Worm (Caenorhabditis elegans) whole organism, young adult: ENCODE data around the gene evl-18.

Experiments used
- K12H6.12 ChIP-seq: fragments of 200-800 bp; sonication (Bioruptor generic); optimal IDR thresholded peaks from 2 replicates; lab custom pipeline; 2018; ENCODE audit warnings: mild to moderate bottlenecking, missing genetic modification characterization, missing compliant biosample characterization
- dpl-1 ChIP-seq: fragments of 150-350 bp; optimal IDR thresholded peaks from 2 replicates; lab custom pipeline; 2014; ENCODE audit warnings: missing biosample characterization, missing genetic modification reagents, missing genetic modification characterization
- nhr-179 ChIP-seq: sonication (generic microtip); optimal IDR thresholded peaks from 2 replicates; lab custom pipeline; 2016; ENCODE audit warnings: mild to moderate bottlenecking, missing genetic modification characterization, missing compliant biosample characterization
- pha-4 ChIP-seq: fragments of 150-350 bp; sonication (generic microtip); optimal IDR thresholded peaks from 2 replicates; lab custom pipeline; 2014; ENCODE audit warnings: missing biosample characterization, missing genetic modification reagents, missing genetic modification characterization

- TF ChIP-seq nhr-179 (tag; lab: Kevin White, UChicago) (no peak), pha-4 (tag; lab: Kevin White, UChicago) (no peak), dpl-1 (GFP tag; lab: Kevin White, UChicago) (no peak), K12H6.12 (tag; lab: Kevin White, UChicago) (no peak)
Observed at ce11 chrIII:3681351-3681938, 53.4 kb downstream of the evl-18 start.
